Worm (Caenorhabditis elegans) whole organism, L4/young adult: ENCODE measurements around the gene C14B1.12.

Experiments used
- W03F9.2 ChIP-seq: fragments of 150-350 bp; optimal IDR thresholded peaks from 2 replicates; lab custom pipeline; 2014; ENCODE audit warnings: missing biosample characterization, missing genetic modification characterization
- dao-5 ChIP-seq: sonication (generic microtip); optimal IDR thresholded peaks from 2 replicates; lab custom pipeline; 2016; ENCODE audit warnings: missing genotype, missing genetic modification characterization, moderate library complexity, missing compliant biosample characterization
- him-1 ChIP-seq: sonication (generic microtip); optimal IDR thresholded peaks from 2 replicates; lab custom pipeline; 2016; ENCODE audit warnings: missing genotype, missing genetic modification reagents, missing genetic modification characterization, missing compliant biosample characterization

DNA sequence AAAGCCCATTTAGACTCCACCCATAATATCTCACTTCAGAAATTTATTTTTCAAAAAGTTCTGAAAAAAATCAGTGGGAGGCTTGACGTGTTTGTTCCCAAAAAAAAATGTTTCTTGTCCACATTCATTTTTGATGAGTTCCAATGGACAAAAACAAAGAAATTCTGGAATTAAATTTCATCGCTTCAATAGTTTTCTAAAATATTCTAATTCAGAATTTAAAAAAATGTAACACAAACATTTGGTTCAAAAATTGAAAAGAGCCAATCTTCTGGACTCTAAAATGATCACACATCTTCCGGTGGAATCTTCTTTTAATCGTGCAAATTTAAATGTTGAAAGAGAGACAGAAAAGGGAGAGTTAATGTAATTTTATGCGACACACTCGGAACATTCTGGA is 32.3 kb downstream of the C14B1.12 start:
- TF ChIP-seq him-1 (no peak), dao-5 (tag; lab: Kevin White, UChicago) (no peak), W03F9.2 (tag; lab: Kevin White, UChicago) (no peak)
